Worm (Caenorhabditis elegans) whole organism, L4 larva: Measurements from ENCODE around the gene F42A9.9.

Experiments used
- ceh-28 ChIP-seq: fragments of 150-350 bp; optimal IDR thresholded peaks from 2 replicates; lab custom pipeline; 2014; ENCODE audit warnings: missing biosample characterization, missing genetic modification reagents, missing genetic modification characterization
- dpl-1 ChIP-seq: fragments of 150-350 bp; optimal IDR thresholded peaks from 2 replicates; lab custom pipeline; 2014; ENCODE audit warnings: missing biosample characterization, missing genetic modification reagents, missing genetic modification characterization
- egl-27 ChIP-seq: sonication (generic microtip); optimal IDR thresholded peaks from 3 replicates; lab custom pipeline; 2017; ENCODE audit warnings: missing biosample characterization, missing genetic modification reagents, missing genetic modification characterization
- nhr-76 ChIP-seq: fragments of 150-350 bp; optimal IDR thresholded peaks from 2 replicates; lab custom pipeline; 2014; ENCODE audit warnings: missing biosample characterization, missing genetic modification characterization

- no peak for TF ChIP-seq ceh-28
- no peak for TF ChIP-seq nhr-76 (tag; lab: Kevin White, UChicago)
- no peak for TF ChIP-seq dpl-1 (GFP tag; lab: Kevin White, UChicago)
- TF ChIP-seq egl-27 (tag; lab: Kevin White, UChicago), result no peak
Measured at ce11 chrIV:8673733-8674375, 35.2 kb upstream of the F42A9.9 start.
